Worm (Caenorhabditis elegans): ENCODE data around the gene C10A4.3.

The C10A4.3 gene

ce11 chrX:7400788-7401187 lies 4.7 kb upstream of the C10A4.3 start, which contains the start of gene C10A4.4:
Gene C10A4.4, plus strand, starts transcription at chrX:7401088.
- TF ChIP-seq blmp-1 (tag; optimal IDR thresholded peaks at IDR 0.05) (no peak), nhr-47 (tag; optimal IDR thresholded peaks at IDR 0.05) (no peak), isw-1 (GFP tag; IDR thresholded peaks at IDR 0.05) (no peak), pqm-1 (tag; optimal IDR thresholded peaks at IDR 0.05) (no peak), unc-130 (tag; optimal IDR thresholded peaks at IDR 0.05) (no peak), aha-1 (tag; optimal IDR thresholded peaks at IDR 0.05) (no peak), fkh-8 (tag; optimal IDR thresholded peaks at IDR 0.05) (no peak), ztf-11 (tag; optimal IDR thresholded peaks at IDR 0.05) (no peak), lin-39 (tag; optimal IDR thresholded peaks at IDR 0.05) (no peak), lsy-2 (tag; optimal IDR thresholded peaks at IDR 0.05) (no peak), elt-3 (tag; optimal IDR thresholded peaks at IDR 0.05) (no peak), mef-2 (tag; optimal IDR thresholded peaks at IDR 0.05) (no peak), C34B4.2 (tag; optimal IDR thresholded peaks at IDR 0.05) (no peak), lin-14 (GFP tag; optimal IDR thresholded peaks at IDR 0.05) (no peak), C04F5.9 (tag; optimal IDR thresholded peaks at IDR 0.05) (no peak), efl-1 (optimal IDR thresholded peaks at IDR 0.05) (no peak), efl-1 (GFP tag; optimal IDR thresholded peaks at IDR 0.05 in 1 of 2) (no peak), hpl-2 (GFP tag; optimal IDR thresholded peaks at IDR 0.05) (no peak), pag-3 (tag; optimal IDR thresholded peaks at IDR 0.05; ENCODE audit: borderline replicate concordance, insufficient read depth) (no peak)

ce11 chrX:7404551-7404950 lies 942 bp upstream of the C10A4.3 start:
- TF ChIP-seq lsy-2 (tag; optimal IDR thresholded peaks at IDR 0.05) (no peak), mdl-1 (tag; optimal IDR thresholded peaks at IDR 0.05) (no peak), lin-14 (GFP tag; optimal IDR thresholded peaks at IDR 0.05) (no peak), nhr-20 (tag; optimal IDR thresholded peaks at IDR 0.05) (no peak), ets-5 (GFP tag; IDR thresholded peaks at IDR 0.05) (no peak), nhr-77 (tag; optimal IDR thresholded peaks at IDR 0.05) (no peak), unc-86 (tag; optimal IDR thresholded peaks at IDR 0.05) (no peak), blmp-1 (tag; optimal IDR thresholded peaks at IDR 0.05) (no peak), hpl-2 (GFP tag; optimal IDR thresholded peaks at IDR 0.05) (no peak), xbp-1 (tag; optimal IDR thresholded peaks at IDR 0.05) (no peak), ceh-90 (tag; optimal IDR thresholded peaks at IDR 0.05) (no peak), lin-39 (tag; optimal IDR thresholded peaks at IDR 0.05) (no peak), tbx-2 (tag; optimal IDR thresholded peaks at IDR 0.05) (no peak), elt-2 (tag; optimal IDR thresholded peaks at IDR 0.05) (no peak)

- TF ChIP-seq efl-1 (optimal IDR thresholded peaks at IDR 0.05) (no peak), efl-1 (GFP tag; optimal IDR thresholded peaks at IDR 0.05 in 1 of 2) (peak in 1 of 2 experiments; percentile 91), ceh-90 (tag; optimal IDR thresholded peaks at IDR 0.05) (no peak), lin-14 (GFP tag; optimal IDR thresholded peaks at IDR 0.05) (no peak), vab-15 (tag; optimal IDR thresholded peaks at IDR 0.05) (no peak), fkh-4 (tag; optimal IDR thresholded peaks at IDR 0.05; ENCODE audit: borderline replicate concordance) (no peak), tlp-1 (tag; optimal IDR thresholded peaks at IDR 0.05) (no peak)
Measured at ce11 chrX:7407749-7408148, 2.3 kb downstream of the C10A4.3 start.

ce11 chrX:7409030-7409429 lies 3.5 kb downstream of the C10A4.3 start:
- no peak for TF ChIP-seq C16A3.4 (tag; optimal IDR thresholded peaks at IDR 0.05)
- no peak for TF ChIP-seq zag-1 (tag; optimal IDR thresholded peaks at IDR 0.05)
- TF ChIP-seq elt-3 (tag; optimal IDR thresholded peaks at IDR 0.05), result no peak
- no peak for TF ChIP-seq sptf-1 (tag; optimal IDR thresholded peaks at IDR 0.05)
- no peak for TF ChIP-seq ceh-88 (GFP tag; IDR thresholded peaks at IDR 0.05)
- TF ChIP-seq mef-2 (tag; optimal IDR thresholded peaks at IDR 0.05), result no peak
- TF ChIP-seq aly-2 (tag; optimal IDR thresholded peaks at IDR 0.05), result no peak
- no peak for TF ChIP-seq pax-3 (tag; optimal IDR thresholded peaks at IDR 0.05)
- no peak for TF ChIP-seq ceh-82 (tag; optimal IDR thresholded peaks at IDR 0.05)
- no peak for TF ChIP-seq egl-13 (tag; optimal IDR thresholded peaks at IDR 0.05)
- TF ChIP-seq efl-3 (GFP tag; optimal IDR thresholded peaks at IDR 0.05), result no peak
- TF ChIP-seq nhr-90 (tag; optimal IDR thresholded peaks at IDR 0.05; ENCODE audit: poor library complexity), result no peak
- no peak for TF ChIP-seq tbx-2 (tag; optimal IDR thresholded peaks at IDR 0.05)
- TF ChIP-seq tlp-1 (tag; optimal IDR thresholded peaks at IDR 0.05), result no peak
- TF ChIP-seq unc-98 (GFP tag; IDR thresholded peaks at IDR 0.05), result no peak
- no peak for TF ChIP-seq grh-1 (GFP tag; IDR thresholded peaks at IDR 0.05)
- no peak for TF ChIP-seq snu-23 (GFP tag; optimal IDR thresholded peaks at IDR 0.05)

All from whole organism, L1 larva.